Worm (Caenorhabditis elegans) whole organism, L4 larva: Measurements from ENCODE around the gene clec-71.

Experiments
- lin-39 ChIP-seq: fragments of 150-350 bp; optimal IDR thresholded peaks from 2 replicates; lab custom pipeline; 2014; ENCODE audit warnings: missing biosample characterization, missing genetic modification reagents, missing genetic modification characterization
- rbr-2 ChIP-seq: sonication (generic microtip); optimal IDR thresholded peaks from 2 replicates; lab custom pipeline; 2016; ENCODE audit warnings: missing genotype, missing genetic modification characterization, missing compliant biosample characterization

- no peak for TF ChIP-seq lin-39 (tag; lab: Kevin White, UChicago)
- no peak for TF ChIP-seq rbr-2 (tag; lab: Kevin White, UChicago)
Observed at ce11 chrIV:3988132-3988531, 50.9 kb downstream of the clec-71 start.
